Fruit fly (Drosophila melanogaster): ENCODE data around the gene CG12003.
A peak's percentile ranks its signal among the peaks of the same experiment; 100 is the strongest.

Gene CG12003

dm6 chr3L:1536487-1537337, 28.5 kb upstream of the CG12003 start, which contains the start of the genes CG12091 and pns (continued):
- TF ChIP-seq CG11504 (tag; optimal IDR thresholded peaks at IDR 0.05): no peak
- peak; percentile 45 for TF ChIP-seq CG17186 (GFP tag; optimal IDR thresholded peaks at IDR 0.05)
- TF ChIP-seq Mad (GFP tag; optimal IDR thresholded peaks at IDR 0.05): peak; percentile 45
- peak; percentile 7 for TF ChIP-seq CG16815 (GFP tag; optimal IDR thresholded peaks at IDR 0.05)
- TF ChIP-seq ewg (GFP tag; optimal IDR thresholded peaks at IDR 0.05): peak; percentile 53
- TF ChIP-seq Hmr (GFP tag; optimal IDR thresholded peaks at IDR 0.05): peak; percentile 77
- TF ChIP-seq Meics (GFP tag; optimal IDR thresholded peaks at IDR 0.05): peak; percentile 87
- TF ChIP-seq CG34422 (GFP tag; IDR thresholded peaks at IDR 0.05): peak; percentile 59; the same call in 1 of the 3 replicates
- no peak for TF ChIP-seq CG8359 (GFP tag; optimal IDR thresholded peaks at IDR 0.05; ENCODE audit: borderline replicate concordance)
- peak; percentile 20 for TF ChIP-seq CG31388 (GFP tag; optimal IDR thresholded peaks at IDR 0.05)
- TF ChIP-seq NC2β (GFP tag; optimal IDR thresholded peaks at IDR 0.05): peak; percentile 56
- peak; percentile 69 for TF ChIP-seq CG4424 (GFP tag; optimal IDR thresholded peaks at IDR 0.05)
- peak; percentile 11; the same call in 1 of the 2 replicates for TF ChIP-seq Ada2b (GFP tag; IDR thresholded peaks at IDR 0.05)
- peak; percentile 56 for TF ChIP-seq ATbp (GFP tag; optimal IDR thresholded peaks at IDR 0.05)
- TF ChIP-seq Asciz (GFP tag; optimal IDR thresholded peaks at IDR 0.05): no peak
- peak; percentile 30 for TF ChIP-seq CG12744 (GFP tag; optimal IDR thresholded peaks at IDR 0.05)
- peak; percentile 40 for TF ChIP-seq Side (GFP tag; optimal IDR thresholded peaks at IDR 0.05)
- peak; percentile 16 for TF ChIP-seq CG1529 (GFP tag; optimal IDR thresholded peaks at IDR 0.05)
- no peak for TF ChIP-seq yki (optimal IDR thresholded peaks at IDR 0.05)
- TF ChIP-seq nerfin-1 (tag; optimal IDR thresholded peaks at IDR 0.05): peak; percentile 39
- no peak for TF ChIP-seq toy (GFP tag; IDR thresholded peaks at IDR 0.05)
- peak; percentile 61 for TF ChIP-seq tx (GFP tag; optimal IDR thresholded peaks at IDR 0.05)
- peak; percentile 72 for TF ChIP-seq CG12155 (GFP tag; optimal IDR thresholded peaks at IDR 0.05)
- TF ChIP-seq CG1233 (GFP tag; optimal IDR thresholded peaks at IDR 0.05): peak; percentile 48
- TF ChIP-seq CG14965 (GFP tag; optimal IDR thresholded peaks at IDR 0.05; ENCODE audit: borderline replicate concordance): no peak
- peak; percentile 72 for TF ChIP-seq Max (GFP tag; optimal IDR thresholded peaks at IDR 0.05)
- no peak for TF ChIP-seq jing (GFP tag; optimal IDR thresholded peaks at IDR 0.05)
- TF ChIP-seq Stat92E (GFP tag; optimal IDR thresholded peaks at IDR 0.05): no peak
- no peak for TF ChIP-seq Drgx (GFP tag; IDR thresholded peaks at IDR 0.05)
- 0 out of 3 replicates have a peak, but pooled peaks have one; percentile 6 for TF ChIP-seq CG16813 (GFP tag; IDR thresholded peaks at IDR 0.05; ENCODE audit: partially characterized antibody)
- TF ChIP-seq CG9437 (GFP tag; optimal IDR thresholded peaks at IDR 0.05): peak; percentile 52
- TF ChIP-seq CG17829 (tag; optimal IDR thresholded peaks at IDR 0.05): peak; percentile 81
- TF ChIP-seq CG10543 (GFP tag; optimal IDR thresholded peaks at IDR 0.05): peak; percentile 68
- TF ChIP-seq CG33557 (GFP tag; optimal IDR thresholded peaks at IDR 0.05): peak; percentile 55
- TF ChIP-seq CG5245 (GFP tag; optimal IDR thresholded peaks at IDR 0.05): peak; percentile 70
- peak; percentile 79 for TF ChIP-seq chn (GFP tag; optimal IDR thresholded peaks at IDR 0.05)
- TF ChIP-seq cato (GFP tag; optimal IDR thresholded peaks at IDR 0.05; ENCODE audit: borderline replicate concordance): peak; percentile 28
- TF ChIP-seq CG6175 (GFP tag; IDR thresholded peaks at IDR 0.05): no peak
- peak; percentile 38 for TF ChIP-seq psq (GFP tag; optimal IDR thresholded peaks at IDR 0.05)
- TF ChIP-seq CG1832 (GFP tag; optimal IDR thresholded peaks at IDR 0.05): no peak
- peak; percentile 46 for TF ChIP-seq Dek (tag; optimal IDR thresholded peaks at IDR 0.05)
- no peak for TF ChIP-seq CG34224 (GFP tag; IDR thresholded peaks at IDR 0.05; ENCODE audit: partially characterized antibody)
- TF ChIP-seq E2f2 (GFP tag; IDR thresholded peaks at IDR 0.05): peak; percentile 47; the same call in 1 of the 2 replicates
- TF ChIP-seq insv (GFP tag; optimal IDR thresholded peaks at IDR 0.05): peak in 1 of 2 experiments; percentile 52
- peak; percentile 50 for TF ChIP-seq CG13296 (GFP tag; optimal IDR thresholded peaks at IDR 0.05)
- TF ChIP-seq CG11398 (GFP tag; optimal IDR thresholded peaks at IDR 0.05): peak; percentile 68
- no peak for TF ChIP-seq Doc2 (GFP tag; IDR thresholded peaks at IDR 0.05)
- TF ChIP-seq CG6654 (GFP tag; optimal IDR thresholded peaks at IDR 0.05): no peak

Data from whole organism, embryonic.